Worm (Caenorhabditis elegans) whole organism, L4/young adult: ENCODE data around the gene unc-30.
A peak's percentile ranks its signal among the peaks of the same experiment; 100 is the strongest.

ENCODE experiments used
- W03F9.2 ChIP-seq: fragments of 150-350 bp; optimal IDR thresholded peaks from 2 replicates; lab custom pipeline; 2014; ENCODE audit warnings: missing biosample characterization, missing genetic modification characterization
- dao-5 ChIP-seq: sonication (generic microtip); optimal IDR thresholded peaks from 2 replicates; lab custom pipeline; 2016; ENCODE audit warnings: missing genotype, missing genetic modification characterization, moderate library complexity, missing compliant biosample characterization
- him-1 ChIP-seq: sonication (generic microtip); optimal IDR thresholded peaks from 2 replicates; lab custom pipeline; 2016; ENCODE audit warnings: missing genotype, missing genetic modification reagents, missing genetic modification characterization, missing compliant biosample characterization

unc-30 gene

DNA sequence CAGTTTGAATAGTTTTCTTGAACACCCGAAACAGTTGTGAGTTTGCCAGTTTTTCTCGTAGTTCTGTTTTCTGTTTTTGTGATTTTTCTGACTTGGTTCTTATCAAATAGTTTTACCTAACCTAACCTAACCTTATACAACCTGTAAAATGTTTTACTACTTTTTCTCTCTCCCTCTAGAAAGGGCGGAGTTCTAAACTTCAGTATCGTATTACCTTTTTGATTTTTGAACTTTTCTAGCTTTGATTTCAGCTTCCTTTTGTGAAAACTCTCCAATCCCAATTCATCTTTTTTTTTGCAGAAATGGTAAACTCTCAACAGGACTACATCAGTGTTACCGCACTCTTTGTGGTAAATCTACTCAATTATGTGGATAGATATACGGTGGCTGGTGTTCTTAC, 32.1 kb upstream of the unc-30 start, which contains the start of gene spin-2:
TSS of gene spin-2 (plus strand) at position 301 of the 400 bp plus-strand sequence.
- TF ChIP-seq dao-5 (tag; lab: Kevin White, UChicago) (no peak), W03F9.2 (tag; lab: Kevin White, UChicago) (no peak), him-1 (no peak)

DNA sequence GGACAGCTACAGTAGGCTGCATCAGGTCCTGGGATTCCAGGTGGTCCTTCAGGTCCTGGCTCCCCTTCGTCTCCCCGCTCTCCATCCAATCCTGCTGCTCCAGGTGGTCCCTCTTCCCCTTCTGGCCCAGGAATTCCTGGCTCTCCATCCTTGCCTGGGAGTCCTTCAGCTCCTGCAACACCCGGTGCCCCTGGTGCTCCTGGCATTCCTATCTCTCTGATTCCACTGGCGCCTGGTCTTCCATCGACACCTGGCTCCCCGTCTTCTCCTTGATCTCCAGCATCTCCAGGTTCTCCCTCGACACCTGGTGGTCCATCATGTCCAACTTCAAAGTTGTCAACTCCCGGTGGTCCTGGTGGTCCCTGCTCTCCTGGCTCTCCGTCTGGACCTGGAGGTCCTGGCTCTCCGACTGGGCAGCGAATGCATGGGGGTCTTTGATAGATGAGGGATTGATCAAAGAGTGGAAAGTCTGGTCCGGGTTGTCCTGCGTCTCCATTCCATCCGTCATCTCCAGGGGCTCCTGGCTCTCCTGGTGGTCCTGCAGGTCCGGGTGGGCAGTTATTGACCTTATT, 29.0 kb upstream of the unc-30 start:
- no peak for TF ChIP-seq dao-5 (tag; lab: Kevin White, UChicago)
- TF ChIP-seq him-1: no peak
- TF ChIP-seq W03F9.2 (tag; lab: Kevin White, UChicago): no peak

DNA sequence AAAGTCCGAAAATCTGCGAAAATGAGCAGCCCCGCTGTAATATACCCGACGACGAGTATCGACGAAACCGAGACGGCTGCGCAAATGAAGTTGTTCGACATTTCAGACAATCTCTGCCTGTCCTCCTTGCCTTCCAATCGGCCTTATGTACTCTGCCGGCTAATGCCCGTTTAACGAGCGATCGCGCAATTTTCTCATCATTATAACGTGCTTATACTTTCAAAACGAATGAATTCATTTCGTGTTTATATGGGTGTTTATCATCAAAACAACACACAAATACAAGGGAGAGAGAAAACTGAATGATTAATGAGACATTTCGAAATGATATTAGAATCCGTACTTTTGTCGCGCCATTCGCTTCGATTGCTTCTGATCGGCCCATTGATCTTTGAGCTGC, 27.8 kb upstream of the unc-30 start, which contains the start of gene col-132:
TSS of gene col-132 (minus strand) at position 101 of the 400 bp plus-strand sequence.
- no peak for TF ChIP-seq dao-5 (tag; lab: Kevin White, UChicago)
- TF ChIP-seq him-1: no peak
- TF ChIP-seq W03F9.2 (tag; lab: Kevin White, UChicago): no peak

DNA sequence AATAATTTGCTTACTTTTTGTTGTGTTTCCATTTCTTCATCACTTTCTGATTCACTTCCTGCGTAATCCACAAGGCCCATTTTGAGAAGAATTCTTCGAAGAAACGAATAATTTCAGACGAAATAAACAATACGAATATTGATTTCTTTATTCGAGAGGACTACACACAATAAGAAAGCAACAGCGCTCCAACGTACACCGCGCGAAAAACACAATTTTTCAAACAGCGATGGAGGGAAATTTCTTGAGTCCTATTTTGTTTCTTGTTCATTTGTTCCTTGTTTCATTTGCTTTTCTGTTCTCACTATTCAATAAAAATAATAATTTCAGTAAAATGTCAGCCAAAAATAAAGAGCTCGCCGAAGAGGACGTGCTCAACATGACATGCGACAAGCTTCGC, 25.1 kb upstream of the unc-30 start, which contains the start of the genes prcc-1 and C39E9.12:
TSS of gene prcc-1 (minus strand) at position 119 of the 400 bp plus-strand sequence.
TSS of gene C39E9.12 (plus strand) at position 331 of the 400 bp plus-strand sequence.
- TF ChIP-seq dao-5 (tag; lab: Kevin White, UChicago) (no peak), W03F9.2 (tag; lab: Kevin White, UChicago) (no peak), him-1 (no peak)

DNA sequence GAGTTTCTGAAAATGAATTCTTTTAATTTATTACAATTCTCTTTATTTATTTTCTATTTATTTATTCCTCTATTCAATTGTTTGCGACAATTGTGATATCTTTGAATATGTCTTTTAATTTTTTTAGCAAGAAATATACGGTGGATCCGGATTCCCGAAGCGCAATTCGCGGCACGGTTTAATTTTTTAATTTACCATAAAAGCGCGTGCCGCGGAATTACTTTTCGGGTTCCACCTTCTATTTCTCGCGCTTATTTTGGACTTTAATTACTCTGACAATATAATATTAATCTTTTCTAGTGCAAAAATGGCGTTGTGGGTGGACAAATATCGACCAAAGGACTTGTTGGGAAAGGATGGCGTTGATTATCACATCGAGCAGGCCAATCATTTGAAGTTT, 23.3 kb upstream of the unc-30 start, which contains the start of gene rfc-3:
TSS of gene rfc-3 (plus strand) at position 301 of the 400 bp plus-strand sequence.
- TF ChIP-seq him-1 (no peak), dao-5 (tag; lab: Kevin White, UChicago) (no peak), W03F9.2 (tag; lab: Kevin White, UChicago) (no peak)

DNA sequence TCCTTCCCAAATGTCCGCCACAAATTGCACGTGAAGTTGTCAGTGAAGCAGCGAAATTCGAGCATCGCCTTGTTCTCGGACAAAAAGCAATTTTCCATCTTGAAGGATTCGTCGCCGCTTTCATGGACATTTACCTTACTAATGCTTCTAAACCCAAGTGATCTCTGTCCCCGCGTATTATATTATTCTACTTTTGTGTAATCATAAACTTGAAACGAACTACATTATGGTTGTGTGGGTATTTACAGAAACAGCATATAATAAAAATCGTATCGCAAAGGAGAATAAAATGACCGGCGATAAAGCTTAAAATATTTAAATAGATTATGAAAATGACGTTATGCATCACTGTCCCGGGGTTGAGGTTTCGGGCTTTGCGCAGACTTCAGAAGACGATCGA, 22.0 kb upstream of the unc-30 start:
- TF ChIP-seq him-1: no peak
- no peak for TF ChIP-seq W03F9.2 (tag; lab: Kevin White, UChicago)
- no peak for TF ChIP-seq dao-5 (tag; lab: Kevin White, UChicago)

DNA sequence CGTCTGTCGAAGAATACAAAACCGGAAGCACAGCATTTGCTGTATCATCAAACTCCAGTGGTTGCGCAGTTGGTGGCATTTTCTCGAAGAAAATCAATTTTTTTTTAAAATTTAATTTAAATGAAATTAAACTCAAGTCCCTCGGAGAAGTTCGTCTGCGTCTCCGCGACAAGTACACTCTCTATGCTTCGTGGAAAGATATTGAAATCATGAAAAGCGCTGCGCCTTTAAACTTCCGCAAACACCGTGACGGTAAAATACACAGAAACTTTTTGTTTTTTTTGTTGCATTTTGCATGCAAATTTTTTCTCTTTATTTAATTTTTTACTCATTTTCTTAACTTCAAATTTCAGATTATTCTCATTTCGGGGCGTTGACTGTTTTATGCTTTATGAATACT, 20.1 kb upstream of the unc-30 start, which contains the start of the genes dli-1, tin-9.2 and exos-4.1:
TSS of gene dli-1 (minus strand) at position 141 of the 400 bp plus-strand sequence.
TSS of gene tin-9.2 (plus strand) at position 344 of the 400 bp plus-strand sequence.
TSS of gene exos-4.1 (plus strand) at position 348 of the 400 bp plus-strand sequence.
- peak; percentile 86 for TF ChIP-seq W03F9.2 (tag; lab: Kevin White, UChicago)
- no peak for TF ChIP-seq dao-5 (tag; lab: Kevin White, UChicago)

DNA sequence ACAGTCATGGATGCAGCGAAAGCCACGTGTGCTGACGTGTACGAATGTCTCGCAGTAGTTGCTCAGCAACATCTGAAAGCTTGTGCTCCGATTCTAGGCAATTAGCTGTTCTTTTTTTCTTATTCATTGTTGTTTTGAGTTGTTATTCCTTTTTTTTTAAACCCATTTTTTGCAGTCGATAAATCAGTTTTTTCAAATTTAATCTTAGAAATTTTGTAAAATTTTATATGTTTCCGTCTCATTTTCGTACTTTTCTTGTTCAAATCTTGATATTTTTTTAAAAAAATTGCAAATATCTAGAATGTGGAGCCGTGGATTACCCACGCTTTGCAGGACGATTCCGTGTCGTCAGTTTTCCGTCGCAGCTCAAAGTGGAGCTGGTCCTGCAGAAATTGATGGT, 18.4 kb upstream of the unc-30 start, which contains the start of gene fask-1:
TSS of gene fask-1 (plus strand) at position 301 of the 400 bp plus-strand sequence.
- TF ChIP-seq him-1 (no peak), W03F9.2 (tag; lab: Kevin White, UChicago) (no peak), dao-5 (tag; lab: Kevin White, UChicago) (no peak)

DNA sequence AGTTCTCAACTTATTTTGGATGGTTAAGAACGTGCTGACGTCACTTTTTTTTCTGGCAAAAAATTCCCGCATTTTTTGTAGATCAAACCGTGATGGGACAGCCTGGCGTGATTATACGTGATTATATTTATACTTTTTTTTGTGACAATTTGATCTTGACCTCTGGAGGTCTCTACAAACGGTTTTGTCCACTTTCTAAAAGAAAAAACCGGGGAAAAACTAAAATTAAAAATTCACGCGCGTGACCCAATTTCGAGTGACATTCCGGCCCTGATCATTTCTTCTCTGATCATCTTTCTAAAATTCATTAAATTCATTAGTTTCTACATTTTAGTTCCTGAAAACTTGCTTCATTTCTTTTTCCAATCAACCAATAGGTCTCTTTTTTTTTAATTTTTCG, 13.9 kb upstream of the unc-30 start, which contains the start of gene rde-11:
TSS of gene rde-11 (plus strand) at position 301 of the 400 bp plus-strand sequence.
- no peak for TF ChIP-seq W03F9.2 (tag; lab: Kevin White, UChicago)
- no peak for TF ChIP-seq him-1
- no peak for TF ChIP-seq dao-5 (tag; lab: Kevin White, UChicago)

DNA sequence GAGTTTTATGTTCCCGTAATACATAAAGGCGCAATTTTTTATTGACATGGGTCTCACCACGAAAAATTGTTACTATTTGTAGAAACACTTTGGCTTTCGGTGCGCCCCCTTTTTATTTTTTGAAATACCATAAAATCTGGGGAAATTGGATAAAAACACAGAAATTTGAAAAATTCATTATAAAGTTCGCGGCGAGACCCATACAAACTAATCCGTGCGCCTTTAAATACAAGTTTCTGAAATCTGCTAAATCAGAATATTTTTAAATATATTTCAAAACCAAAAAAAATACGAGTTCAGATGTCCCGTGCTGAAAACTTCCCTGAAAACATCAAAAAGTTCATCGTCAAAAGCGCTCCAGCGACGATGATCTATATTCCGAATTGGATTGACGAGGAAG, 11.4 kb upstream of the unc-30 start, which contains the start of gene B0564.2:
TSS of gene B0564.2 (plus strand) at position 301 of the 400 bp plus-strand sequence.
- TF ChIP-seq dao-5 (tag; lab: Kevin White, UChicago) (no peak), W03F9.2 (tag; lab: Kevin White, UChicago) (no peak), him-1 (no peak)

DNA sequence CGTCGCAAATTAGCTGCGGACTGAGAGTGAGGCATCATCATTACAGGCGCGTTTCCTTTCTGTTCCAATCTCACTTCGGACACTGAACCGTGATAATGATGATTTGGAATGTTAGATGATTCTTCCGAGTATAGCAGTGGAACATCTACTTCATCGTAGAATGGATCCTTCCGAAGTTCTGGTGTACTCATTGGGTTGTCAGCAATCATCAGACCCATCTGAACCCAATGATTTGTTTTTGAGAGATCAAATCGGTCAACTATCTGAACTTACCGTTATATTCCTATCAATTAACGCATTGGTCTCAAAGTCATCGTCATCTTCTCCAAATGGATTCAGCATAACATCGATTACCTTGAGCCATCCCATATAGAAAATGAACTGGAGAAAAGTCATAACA, 10.3 kb upstream of the unc-30 start:
- TF ChIP-seq W03F9.2 (tag; lab: Kevin White, UChicago) (no peak), dao-5 (tag; lab: Kevin White, UChicago) (no peak), him-1 (no peak)

DNA sequence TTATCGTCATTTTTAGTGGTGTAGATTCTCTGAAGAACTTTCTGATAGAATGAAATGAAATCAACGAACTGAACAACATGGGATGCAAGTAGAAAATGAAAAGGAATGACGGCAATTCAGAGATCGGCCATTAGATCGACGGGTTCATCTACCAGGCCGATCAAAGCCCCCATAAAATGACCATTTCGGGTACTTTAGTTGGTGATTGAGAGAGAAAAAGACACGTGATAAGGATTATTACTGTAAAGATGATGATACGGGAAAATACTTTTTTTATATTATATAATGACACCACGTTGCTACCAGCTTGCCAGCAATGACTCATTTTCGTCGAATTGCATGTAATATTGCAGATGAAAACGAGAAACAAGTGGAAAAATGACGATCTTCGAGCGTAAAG, 9.0 kb upstream of the unc-30 start, which contains the start of gene best-1:
TSS of gene best-1 (minus strand) at position 29 of the 400 bp plus-strand sequence.
- TF ChIP-seq W03F9.2 (tag; lab: Kevin White, UChicago): no peak
- TF ChIP-seq him-1: no peak
- no peak for TF ChIP-seq dao-5 (tag; lab: Kevin White, UChicago)

DNA sequence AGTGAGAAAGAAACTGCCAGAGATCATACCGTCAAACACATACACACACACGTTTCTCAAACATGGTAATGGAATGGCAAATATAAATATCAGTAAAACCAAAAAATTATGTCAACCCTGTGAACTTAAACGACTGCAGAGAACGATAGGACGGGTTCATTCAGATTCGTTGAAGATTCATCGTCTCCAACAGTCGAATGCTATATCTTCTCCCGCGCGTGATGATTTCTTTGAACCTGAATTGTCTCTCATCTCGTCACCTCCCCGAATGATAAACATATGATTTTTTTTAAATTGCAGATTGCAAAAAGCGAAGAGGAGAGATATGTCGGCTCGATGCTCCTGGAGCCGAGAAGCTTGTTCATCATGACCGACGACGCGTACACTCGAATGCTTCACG, 7.9 kb upstream of the unc-30 start:
- TF ChIP-seq W03F9.2 (tag; lab: Kevin White, UChicago) (no peak), him-1 (no peak), dao-5 (tag; lab: Kevin White, UChicago) (no peak)

DNA sequence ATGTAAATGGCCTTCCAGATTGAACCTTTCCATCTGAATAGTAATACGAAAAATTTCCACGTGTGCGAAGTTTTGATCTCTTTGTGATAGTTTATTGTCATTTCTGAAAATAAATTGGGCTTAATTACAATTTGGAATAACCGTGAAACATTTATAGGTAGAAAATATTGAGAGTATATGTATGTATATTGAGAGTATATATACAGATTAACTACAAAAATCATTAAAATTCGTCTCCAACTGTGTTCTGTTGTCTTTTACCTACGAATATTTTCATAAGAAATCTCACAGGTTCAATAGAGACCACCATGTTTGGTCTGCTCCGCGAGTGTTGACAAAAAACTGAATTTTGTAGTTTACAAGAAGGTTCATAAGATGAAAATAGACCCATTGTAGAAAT, 5.8 kb upstream of the unc-30 start, which contains the start of gene best-2:
TSS of gene best-2 (minus strand) at position 101 of the 400 bp plus-strand sequence.
- TF ChIP-seq dao-5 (tag; lab: Kevin White, UChicago) (no peak), him-1 (no peak), W03F9.2 (tag; lab: Kevin White, UChicago) (no peak)
